Fruit fly (Drosophila melanogaster) S2 (cell line): ENCODE data around the gene MED14.

Experiments
- CG8478 ChIP-seq: fragments of >200 bp; optimal IDR thresholded peaks from 2 replicates; lab custom pipeline; 2018
- CTCF ChIP-seq, 2 experiments: fragments of >200 bp; optimal IDR thresholded peaks; 2 replicates each; lab custom pipeline; 2018

Gene MED14

DNA sequence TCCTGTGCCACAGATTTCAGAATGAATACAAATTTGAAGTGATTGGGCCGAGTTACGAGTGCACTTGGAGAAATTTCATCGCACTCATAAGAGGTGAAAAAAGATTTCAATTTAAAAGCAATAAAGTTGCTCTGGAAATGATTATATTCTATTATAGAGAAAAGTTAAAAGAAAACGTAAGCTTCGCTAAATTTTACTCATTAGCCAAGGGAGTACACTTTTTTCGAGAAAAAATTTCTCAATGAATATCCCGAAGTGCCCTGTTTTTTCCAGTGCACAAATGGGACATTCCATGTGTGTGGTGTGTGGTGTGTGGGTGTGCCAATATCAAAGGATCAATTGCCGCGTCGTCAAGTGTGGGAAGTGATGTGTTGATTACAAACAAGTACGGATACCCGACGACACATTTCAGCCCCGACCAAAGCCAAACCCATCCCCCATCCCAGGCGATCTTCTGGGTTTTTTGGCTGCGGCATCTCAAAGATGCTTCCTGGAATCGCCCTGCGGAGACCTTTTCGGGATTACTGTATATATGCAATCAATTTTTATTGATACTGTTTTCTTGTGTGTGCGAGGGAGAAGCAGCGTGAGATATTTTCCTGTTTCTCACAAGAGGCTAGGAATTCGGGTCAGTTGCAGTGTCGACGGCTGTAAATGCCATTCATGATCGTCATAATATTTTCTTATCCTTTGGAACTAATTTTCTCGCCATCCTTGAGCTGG, 20.7 kb downstream of the MED14 start:
- no peak for TF ChIP-seq CTCF (optimal IDR thresholded peaks at IDR 0.05; lab: Kevin White, UChicago)
- TF ChIP-seq CG8478 (lab: Kevin White, UChicago), result no peak

DNA sequence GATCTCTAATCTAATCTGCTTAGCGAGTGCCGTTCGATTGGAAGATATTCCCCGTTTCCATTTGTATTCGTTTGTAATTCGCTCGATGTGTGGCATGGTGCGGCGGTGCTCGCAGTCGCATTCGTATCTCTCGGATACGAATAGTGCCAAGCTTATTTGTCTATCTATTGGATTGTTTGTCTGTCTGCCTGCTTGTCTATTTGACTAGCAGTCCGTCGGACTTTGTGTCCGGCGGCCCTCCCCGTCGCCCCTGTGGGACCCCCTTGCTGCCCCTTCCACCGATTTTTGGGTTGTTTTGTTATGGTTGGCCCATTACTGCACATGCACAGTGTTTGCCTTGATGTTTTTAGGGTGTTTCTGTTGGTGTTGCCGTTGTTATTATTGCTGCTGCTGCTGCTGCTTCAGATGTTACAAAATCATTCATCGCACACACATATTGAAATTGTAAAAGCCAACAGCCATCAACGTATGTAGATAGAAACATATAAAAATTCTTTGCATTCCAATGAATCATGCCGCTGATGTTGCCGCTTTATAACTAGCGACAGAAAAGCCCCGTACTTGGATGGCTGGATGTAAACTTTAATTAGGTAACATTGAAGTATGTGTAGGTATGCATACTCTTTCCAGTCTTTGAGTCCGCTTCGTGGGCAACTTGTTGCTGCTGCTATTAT, 21.8 kb downstream of the MED14 start:
- TF ChIP-seq CG8478 (lab: Kevin White, UChicago) (no peak), CTCF (optimal IDR thresholded peaks at IDR 0.05; lab: Kevin White, UChicago) (no peak)

DNA sequence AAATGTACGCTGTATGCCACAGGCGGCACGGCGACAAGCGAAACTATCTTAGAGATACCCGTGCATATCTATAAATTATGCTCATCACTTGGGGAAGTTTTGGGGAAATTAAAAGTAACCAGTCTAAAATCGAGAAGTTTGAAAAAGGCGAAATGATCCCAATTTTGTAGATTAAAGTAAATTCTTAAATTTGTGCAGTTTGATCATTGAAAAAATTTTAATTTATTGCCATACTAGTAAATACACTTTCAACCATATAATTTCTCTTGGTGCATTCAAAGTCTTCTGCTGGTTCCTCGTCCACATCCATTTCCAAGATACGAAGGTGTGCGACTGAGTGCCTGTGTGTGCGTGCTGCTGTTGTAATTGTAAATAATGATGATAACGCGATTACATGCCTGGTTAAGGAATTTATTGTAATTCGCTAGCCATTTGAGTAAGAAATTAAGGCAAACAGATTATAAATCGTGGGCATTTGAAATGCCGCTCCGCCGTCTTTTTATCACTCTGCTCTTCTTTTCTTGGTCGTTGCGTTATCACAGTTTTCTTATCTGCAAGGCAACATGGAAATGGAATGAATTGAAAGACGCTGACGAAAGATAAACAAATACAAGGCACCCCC, 22.5 kb downstream of the MED14 start:
- TF ChIP-seq CG8478 (lab: Kevin White, UChicago) (no peak), CTCF (optimal IDR thresholded peaks at IDR 0.05; lab: Kevin White, UChicago) (no peak)

DNA sequence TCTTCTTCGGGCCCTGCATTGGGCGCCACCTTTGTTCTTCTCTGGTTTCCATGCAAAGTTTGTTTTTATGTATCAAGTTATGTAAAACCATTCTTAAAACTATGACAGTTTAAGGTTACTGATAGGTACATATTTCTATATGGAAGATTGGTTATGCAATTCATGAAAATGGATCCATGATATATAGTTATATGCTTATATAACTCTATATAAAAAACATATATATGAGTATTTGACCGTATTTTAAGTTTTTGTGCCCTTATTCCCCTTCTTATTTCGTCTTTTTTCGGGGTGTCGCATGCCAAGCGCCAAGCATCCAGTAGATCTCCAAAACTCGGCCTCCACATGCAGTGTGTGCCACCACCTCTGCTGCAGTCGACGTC, 23.0 kb downstream of the MED14 start:
- TF ChIP-seq CTCF (optimal IDR thresholded peaks at IDR 0.05; lab: Kevin White, UChicago) (no peak), CG8478 (lab: Kevin White, UChicago) (no peak)

DNA sequence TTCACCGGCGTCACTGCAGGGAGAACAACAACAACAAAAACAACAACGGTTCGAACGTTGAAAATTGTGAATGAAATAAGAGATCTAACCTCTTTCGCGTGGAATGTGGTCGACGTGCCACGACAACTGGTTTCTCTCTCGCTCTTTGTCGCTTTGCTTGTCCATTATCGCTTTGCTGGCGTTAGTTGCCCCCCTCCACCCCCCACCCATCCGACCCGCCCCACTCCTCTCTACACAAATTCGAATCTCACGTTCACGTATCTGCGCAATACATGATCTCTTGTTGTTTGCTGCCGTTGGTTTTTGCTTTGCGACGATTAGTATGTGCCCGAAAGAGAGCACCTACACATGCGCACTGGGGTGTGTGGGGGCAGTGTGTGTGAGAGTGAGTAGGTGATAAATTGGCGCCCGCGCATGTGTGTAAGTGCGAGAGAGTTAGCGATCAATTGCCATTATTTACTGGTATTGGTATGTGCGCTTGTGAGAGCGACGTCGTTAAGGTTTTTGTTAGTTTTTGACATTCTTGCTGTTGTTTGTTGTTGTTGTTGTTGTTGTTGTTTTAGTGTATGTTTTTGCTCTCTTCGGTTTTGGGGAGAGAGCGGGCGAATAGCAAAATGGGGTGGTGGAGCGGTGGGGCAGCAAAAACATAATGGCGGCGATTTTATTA, 23.6 kb downstream of the MED14 start:
- TF ChIP-seq CTCF (optimal IDR thresholded peaks at IDR 0.05; lab: Kevin White, UChicago), result no peak
- TF ChIP-seq CG8478 (lab: Kevin White, UChicago), result no peak

DNA sequence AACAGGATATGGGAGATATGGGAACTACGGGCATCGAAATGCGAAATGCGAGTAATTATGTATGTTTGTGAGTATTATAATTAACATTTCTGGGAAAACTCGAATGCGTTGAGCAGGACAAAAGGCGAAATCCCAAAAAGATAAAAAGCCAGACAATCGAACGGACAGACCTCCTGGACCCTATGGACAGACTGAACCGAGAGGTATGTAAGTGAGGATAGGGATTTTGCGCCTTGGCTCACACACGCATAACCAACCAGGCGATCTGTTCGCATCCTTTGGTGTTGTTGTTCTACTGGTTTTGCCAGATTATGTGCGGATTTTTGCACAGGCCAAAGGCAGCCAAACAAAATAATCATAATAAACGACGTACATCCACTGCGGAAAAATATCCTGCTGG, 24.9 kb downstream of the MED14 start:
- TF ChIP-seq CG8478 (lab: Kevin White, UChicago), result no peak
- no peak for TF ChIP-seq CTCF (optimal IDR thresholded peaks at IDR 0.05; lab: Kevin White, UChicago)

dm6 chr3L:618347-619272, 25.6 kb downstream of the MED14 start:
- no peak for TF ChIP-seq CG8478 (lab: Kevin White, UChicago)
- no peak for TF ChIP-seq CTCF (optimal IDR thresholded peaks at IDR 0.05; lab: Kevin White, UChicago)

dm6 chr3L:619427-620308, 26.6 kb downstream of the MED14 start:
- TF ChIP-seq CG8478 (lab: Kevin White, UChicago) (no peak), CTCF (optimal IDR thresholded peaks at IDR 0.05; lab: Kevin White, UChicago) (no peak)

dm6 chr3L:621097-621967, 28.3 kb downstream of the MED14 start:
- TF ChIP-seq CG8478 (lab: Kevin White, UChicago), result no peak
- TF ChIP-seq CTCF (optimal IDR thresholded peaks at IDR 0.05; lab: Kevin White, UChicago), result no peak

DNA sequence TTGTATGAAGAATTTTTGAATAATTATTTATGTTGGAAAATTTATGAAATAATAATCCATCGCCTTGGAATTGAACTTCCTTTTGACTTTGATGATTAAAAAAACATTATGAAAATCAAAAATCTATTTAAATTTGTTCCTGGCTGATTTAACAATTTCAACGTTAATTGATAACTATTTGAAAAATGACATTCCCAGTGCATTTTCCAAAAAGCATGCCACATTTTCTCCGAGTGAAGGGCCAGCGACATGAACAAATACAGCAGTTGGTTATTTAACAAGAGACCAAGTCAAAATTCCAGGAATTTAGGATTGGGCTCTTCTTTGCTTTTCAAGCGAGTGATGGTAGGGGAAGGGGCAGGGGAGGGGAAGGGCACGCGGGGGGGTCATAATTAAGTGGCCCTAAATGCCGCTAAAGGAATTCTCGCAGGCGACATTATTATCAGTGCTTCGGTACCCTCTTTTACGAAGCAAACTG, 29.4 kb downstream of the MED14 start:
- TF ChIP-seq CTCF (optimal IDR thresholded peaks at IDR 0.05; lab: Kevin White, UChicago) (no peak), CG8478 (lab: Kevin White, UChicago) (no peak)

- no peak for TF ChIP-seq CTCF (optimal IDR thresholded peaks at IDR 0.05; lab: Kevin White, UChicago)
- TF ChIP-seq CG8478 (lab: Kevin White, UChicago), result no peak
Observed at dm6 chr3L:623556-623955, 30.5 kb downstream of the MED14 start.
